Worm (Caenorhabditis elegans) whole organism, L2 larva: ENCODE measurements around the gene aat-3.

Experiments
- C34F6.9 ChIP-seq: fragments of 150-350 bp; optimal IDR thresholded peaks from 2 replicates; lab custom pipeline; 2014; ENCODE audit warnings: missing biosample characterization, missing genetic modification characterization
- F13H6.1 ChIP-seq: sonication (generic microtip); optimal IDR thresholded peaks from 2 replicates; lab custom pipeline; 2016; ENCODE audit warnings: missing genetic modification characterization, missing compliant biosample characterization
- R02D3.7 ChIP-seq: fragments of 150-350 bp; optimal IDR thresholded peaks from 2 replicates; lab custom pipeline; 2014; ENCODE audit warnings: missing biosample characterization, missing genetic modification characterization
- Y55F3AM.14 ChIP-seq: fragments of 200-800 bp; sonication (Bioruptor generic); optimal IDR thresholded peaks from 2 replicates; lab custom pipeline; 2018; ENCODE audit warnings: mild to moderate bottlenecking, missing genetic modification characterization, missing compliant biosample characterization
- ZK546.5 ChIP-seq: sonication (generic microtip); optimal IDR thresholded peaks from 2 replicates; lab custom pipeline; 2017; ENCODE audit warnings: missing biosample characterization, missing genetic modification characterization
- alr-1 ChIP-seq: fragments of 150-350 bp; optimal IDR thresholded peaks from 2 replicates; lab custom pipeline; 2014; ENCODE audit warnings: missing biosample characterization, missing genetic modification characterization
- aly-2 ChIP-seq: fragments of 150-350 bp; optimal IDR thresholded peaks from 2 replicates; lab custom pipeline; 2014; ENCODE audit warnings: missing biosample characterization, missing genetic modification characterization
- ama-1 ChIP-seq: fragments of 150-350 bp; optimal IDR thresholded peaks from 2 replicates; lab custom pipeline; 2018; ENCODE audit warnings: inconsistent platforms
- blmp-1 ChIP-seq: sonication (generic microtip); optimal IDR thresholded peaks from 2 replicates; lab custom pipeline; 2017; ENCODE audit warnings: missing genetic modification characterization, mild to moderate bottlenecking, missing compliant biosample characterization, antibody characterized with exemption, moderate library complexity; ENCODE audit not compliant: insufficient read depth
- crh-2 ChIP-seq: sonication (generic microtip); optimal IDR thresholded peaks from 2 replicates; lab custom pipeline; 2017; ENCODE audit warnings: missing biosample characterization, missing genetic modification characterization
- dmd-4 ChIP-seq: sonication (generic microtip); optimal IDR thresholded peaks from 2 replicates; lab custom pipeline; 2017; ENCODE audit warnings: missing biosample characterization, missing genetic modification characterization
- egl-27 ChIP-seq: sonication (generic microtip); optimal IDR thresholded peaks from 3 replicates; lab custom pipeline; 2017; ENCODE audit warnings: missing biosample characterization, missing genetic modification reagents, missing genetic modification characterization
- elt-1 ChIP-seq: fragments of 150-350 bp; optimal IDR thresholded peaks from 2 replicates; lab custom pipeline; 2014; ENCODE audit warnings: missing biosample characterization, missing genetic modification characterization
- elt-3 ChIP-seq: sonication (generic microtip); optimal IDR thresholded peaks from 2 replicates; lab custom pipeline; 2017; ENCODE audit warnings: missing biosample characterization, missing genetic modification characterization
- fos-1 ChIP-seq: fragments of 150-350 bp; optimal IDR thresholded peaks from 2 replicates; lab custom pipeline; 2014; ENCODE audit warnings: missing biosample characterization, missing genetic modification characterization
- gmeb-1 ChIP-seq: fragments of 150-350 bp; optimal IDR thresholded peaks from 2 replicates; lab custom pipeline; 2014; ENCODE audit warnings: missing biosample characterization, missing genetic modification characterization
- lin-11 ChIP-seq: fragments of 150-350 bp; sonication (generic microtip); optimal IDR thresholded peaks from 2 replicates; lab custom pipeline; 2014; ENCODE audit warnings: missing biosample characterization, missing genetic modification characterization, inconsistent platforms, mixed read lengths
- lin-13 ChIP-seq: fragments of 150-350 bp; optimal IDR thresholded peaks from 2 replicates; lab custom pipeline; 2014; ENCODE audit warnings: missing biosample characterization, missing genetic modification reagents, missing genetic modification characterization
- lin-39 ChIP-seq: fragments of 150-350 bp; optimal IDR thresholded peaks from 2 replicates; lab custom pipeline; 2014; ENCODE audit warnings: missing biosample characterization, missing genetic modification reagents, missing genetic modification characterization
- lsy-2 ChIP-seq, 2 experiments: fragments of 150-350 bp in 1 of 2; sonication (generic microtip) in 1 of 2; optimal IDR thresholded peaks; 2 replicates each; lab custom pipeline; 2014 to 2017; ENCODE audit warnings: missing biosample characterization in 2 of 2, missing genetic modification characterization in 2 of 2
- mab-5 ChIP-seq: fragments of 150-350 bp; optimal IDR thresholded peaks from 2 replicates; lab custom pipeline; 2014; ENCODE audit warnings: missing biosample characterization, missing genetic modification characterization
- mbf-1 ChIP-seq: sonication (generic microtip); optimal IDR thresholded peaks from 2 replicates; lab custom pipeline; 2017; ENCODE audit warnings: missing biosample characterization, missing genetic modification characterization
- mdl-1 ChIP-seq, 2 experiments: fragments of 150-350 bp in 1 of 2; sonication (generic microtip) in 1 of 2; optimal IDR thresholded peaks; 2 replicates each; lab custom pipeline; 2017; ENCODE audit warnings: missing biosample characterization in 2 of 2, missing genetic modification characterization in 2 of 2
- nhr-10 ChIP-seq: sonication (generic microtip); optimal IDR thresholded peaks from 2 replicates; lab custom pipeline; 2017; ENCODE audit warnings: missing biosample characterization, missing genetic modification characterization
- nhr-129 ChIP-seq: fragments of 150-350 bp; optimal IDR thresholded peaks from 2 replicates; lab custom pipeline; 2014; ENCODE audit warnings: missing biosample characterization, missing genetic modification characterization
- nhr-21 ChIP-seq: fragments of 150-350 bp; optimal IDR thresholded peaks from 2 replicates; lab custom pipeline; 2014; ENCODE audit warnings: missing biosample characterization, missing genetic modification characterization
- nhr-237 ChIP-seq: fragments of 150-350 bp; optimal IDR thresholded peaks from 2 replicates; lab custom pipeline; 2014; ENCODE audit warnings: missing biosample characterization, missing genetic modification characterization
- nhr-6 ChIP-seq: fragments of 150-350 bp; optimal IDR thresholded peaks from 2 replicates; lab custom pipeline; 2014; ENCODE audit warnings: missing biosample characterization, missing genetic modification characterization
- nhr-77 ChIP-seq: fragments of 150-350 bp; optimal IDR thresholded peaks from 2 replicates; lab custom pipeline; 2014; ENCODE audit warnings: missing biosample characterization, missing genetic modification characterization
- peb-1 ChIP-seq: fragments of 150-350 bp; optimal IDR thresholded peaks from 2 replicates; lab custom pipeline; 2014; ENCODE audit warnings: missing biosample characterization, missing genetic modification characterization
- skn-1 ChIP-seq: sonication (generic microtip); optimal IDR thresholded peaks from 2 replicates; lab custom pipeline; 2017; ENCODE audit warnings: missing biosample characterization, missing genetic modification characterization
- sma-3 ChIP-seq: sonication (generic microtip); optimal IDR thresholded peaks from 2 replicates; lab custom pipeline; 2016; ENCODE audit warnings: missing genetic modification reagents, missing genetic modification characterization, missing compliant biosample characterization
- sma-9 ChIP-seq, 2 experiments: fragments of 150-350 bp in 1 of 2; sonication (generic microtip) in 1 of 2; optimal IDR thresholded peaks; 2 replicates each; lab custom pipeline; 2014 to 2016; ENCODE audit warnings: missing genetic modification characterization in 2 of 2, mild to moderate bottlenecking in 1 of 2, missing biosample characterization in 1 of 2, missing compliant biosample characterization in 1 of 2, missing genetic modification reagents in 1 of 2, moderate library complexity in 1 of 2
- snpc-4 ChIP-seq: fragments of 150-350 bp; optimal IDR thresholded peaks from 2 replicates; lab custom pipeline; 2014; ENCODE audit warnings: missing biosample characterization, missing genetic modification characterization
- unc-39 ChIP-seq: fragments of 150-350 bp; optimal IDR thresholded peaks from 2 replicates; lab custom pipeline; 2014; ENCODE audit warnings: missing biosample characterization, missing genetic modification characterization
- unc-55 ChIP-seq: fragments of 150-350 bp; sonication (generic microtip); optimal IDR thresholded peaks from 3 replicates; lab custom pipeline; 2014; ENCODE audit warnings: missing biosample characterization, missing genetic modification reagents, missing genetic modification characterization
- zag-1 ChIP-seq: fragments of 150-350 bp; optimal IDR thresholded peaks from 2 replicates; lab custom pipeline; 2014; ENCODE audit warnings: missing biosample characterization, missing genetic modification characterization
- ztf-1 ChIP-seq: fragments of 200-800 bp; sonication (Bioruptor generic); conservative IDR thresholded peaks from 2 replicates; pipeline ENCODE4 v1.3.6; 2022; ENCODE audit warnings: missing genetic modification characterization, missing compliant biosample characterization
- ztf-11 ChIP-seq: sonication (generic microtip); optimal IDR thresholded peaks from 2 replicates; lab custom pipeline; 2017; ENCODE audit warnings: missing biosample characterization, missing genetic modification characterization
- ztf-4 ChIP-seq: fragments of 150-350 bp; optimal IDR thresholded peaks from 2 replicates; lab custom pipeline; 2014; ENCODE audit warnings: missing biosample characterization, missing genetic modification characterization

Gene aat-3

ce11 chrX:2527194-2527593 lies 24.9 kb upstream of the aat-3 start:
- TF ChIP-seq peb-1 (tag; lab: Kevin White, UChicago) (no peak), skn-1 (tag; lab: Kevin White, UChicago) (no peak), nhr-6 (tag; lab: Kevin White, UChicago) (no peak), lin-13 (GFP tag; lab: Kevin White, UChicago) (no peak), mbf-1 (no peak), F13H6.1 (tag; lab: Kevin White, UChicago) (no peak), nhr-237 (tag; lab: Kevin White, UChicago) (no peak)

ce11 chrX:2527877-2528276 lies 24.2 kb upstream of the aat-3 start:
- TF ChIP-seq mab-5 (tag; lab: Kevin White, UChicago) = no peak
- no peak for TF ChIP-seq alr-1 (tag; lab: Kevin White, UChicago)
- no peak for TF ChIP-seq R02D3.7 (tag; lab: Kevin White, UChicago)
- no peak for TF ChIP-seq mdl-1 (tag; optimal IDR thresholded peaks at IDR 0.05; lab: Kevin White, UChicago)
- no peak for TF ChIP-seq mbf-1
- peak; percentile 39 for TF ChIP-seq nhr-129
- peak; percentile 9 for TF ChIP-seq lin-13 (GFP tag; lab: Kevin White, UChicago)
- no peak for TF ChIP-seq ZK546.5 (tag; lab: Kevin White, UChicago)
- TF ChIP-seq crh-2 = no peak
- no peak for TF ChIP-seq ztf-1
- TF ChIP-seq unc-55 (GFP tag; lab: Kevin White, UChicago) = peak; percentile 4
- TF ChIP-seq Y55F3AM.14 = no peak
- TF ChIP-seq egl-27 = no peak
- peak; percentile 28 for TF ChIP-seq sma-3
- TF ChIP-seq lsy-2 (tag; optimal IDR thresholded peaks at IDR 0.05; lab: Kevin White, UChicago) = peak in 1 of 2 experiments; percentile 9
- peak; percentile 55 for TF ChIP-seq F13H6.1 (tag; lab: Kevin White, UChicago)
- TF ChIP-seq sma-9 (GFP tag; optimal IDR thresholded peaks at IDR 0.05; lab: Kevin White, UChicago) = peak; percentile 53
- TF ChIP-seq sma-9 (tag; optimal IDR thresholded peaks at IDR 0.05; lab: Kevin White, UChicago) = no peak
- TF ChIP-seq lin-11 (tag; lab: Kevin White, UChicago) = no peak
- TF ChIP-seq, all 48 proteins: peak for 7

- peak in 1 of 2 experiments; percentile 30 for TF ChIP-seq lsy-2 (tag; optimal IDR thresholded peaks at IDR 0.05; lab: Kevin White, UChicago)
- peak; percentile 45 for TF ChIP-seq Y55F3AM.14
- TF ChIP-seq nhr-77 = no peak
- TF ChIP-seq nhr-6 (tag; lab: Kevin White, UChicago) = no peak
- TF ChIP-seq R02D3.7 (tag; lab: Kevin White, UChicago) = no peak
- no peak for TF ChIP-seq C34F6.9 (tag; lab: Kevin White, UChicago)
- no peak for TF ChIP-seq unc-39 (tag; lab: Kevin White, UChicago)
- TF ChIP-seq sma-3 = peak; percentile 27
- no peak for TF ChIP-seq elt-1 (tag; lab: Kevin White, UChicago)
- peak; percentile 51 for TF ChIP-seq sma-9 (GFP tag; optimal IDR thresholded peaks at IDR 0.05; lab: Kevin White, UChicago)
- TF ChIP-seq sma-9 (tag; optimal IDR thresholded peaks at IDR 0.05; lab: Kevin White, UChicago) = no peak
- TF ChIP-seq crh-2 = peak; percentile 54
- TF ChIP-seq elt-3 = no peak
- TF ChIP-seq snpc-4 = no peak
- no peak for TF ChIP-seq zag-1 (tag; lab: Kevin White, UChicago)
- no peak for TF ChIP-seq ztf-11 (tag; lab: Kevin White, UChicago)
- TF ChIP-seq nhr-10 (tag; lab: Kevin White, UChicago) = no peak
- TF ChIP-seq alr-1 (tag; lab: Kevin White, UChicago) = no peak
- TF ChIP-seq fos-1 (tag; lab: Kevin White, UChicago) = peak; percentile 48
- peak; percentile 34 for TF ChIP-seq nhr-21 (tag; lab: Kevin White, UChicago)
- TF ChIP-seq lin-11 (tag; lab: Kevin White, UChicago) = no peak
- TF ChIP-seq nhr-129 = peak; percentile 20
- TF ChIP-seq peb-1 (tag; lab: Kevin White, UChicago) = no peak
- no peak for TF ChIP-seq nhr-237 (tag; lab: Kevin White, UChicago)
- TF ChIP-seq blmp-1 (tag; lab: Kevin White, UChicago) = peak; percentile 5
- TF ChIP-seq lin-39 (tag; lab: Kevin White, UChicago) = no peak
- no peak for TF ChIP-seq mab-5 (tag; lab: Kevin White, UChicago)
- TF ChIP-seq unc-55 (GFP tag; lab: Kevin White, UChicago) = no peak
- no peak for TF ChIP-seq skn-1 (tag; lab: Kevin White, UChicago)
- peak; percentile 34 for TF ChIP-seq ztf-4 (tag; lab: Kevin White, UChicago)
- TF ChIP-seq egl-27 = no peak
- no peak for TF ChIP-seq lin-13 (GFP tag; lab: Kevin White, UChicago)
- no peak for TF ChIP-seq mbf-1
- no peak for TF ChIP-seq gmeb-1 (tag; lab: Kevin White, UChicago)
- TF ChIP-seq aly-2 (tag; lab: Kevin White, UChicago) = no peak
- peak; percentile 39 for TF ChIP-seq F13H6.1 (tag; lab: Kevin White, UChicago)
- no peak for TF ChIP-seq ama-1 (lab: Kevin White, UChicago)
- no peak for TF ChIP-seq dmd-4 (tag; lab: Kevin White, UChicago)
- TF ChIP-seq, all 48 proteins: peak for 11
Measured at ce11 chrX:2531276-2531675, 20.8 kb upstream of the aat-3 start.
